Fruit fly (Drosophila melanogaster) Kc167 (cell line): ENCODE measurements around the gene CG12880.

Source experiments
- Myc ChIP-seq: fragments of >200 bp; optimal IDR thresholded peaks from 2 replicates; lab custom pipeline; 2017; ENCODE audit warnings: missing external identifiers
- Sin3A ChIP-seq: fragments of >200 bp; optimal IDR thresholded peaks from 2 replicates; lab custom pipeline; 2018; ENCODE audit warnings: missing external identifiers
- h ChIP-seq: fragments of >200 bp; optimal IDR thresholded peaks from 3 replicates; lab custom pipeline; 2018; ENCODE audit warnings: missing external identifiers
- insv ChIP-seq: fragments of >200 bp; optimal IDR thresholded peaks from 3 replicates; lab custom pipeline; 2018; ENCODE audit warnings: missing external identifiers
- psq ChIP-seq: fragments of >200 bp; optimal IDR thresholded peaks from 2 replicates; lab custom pipeline; 2017; ENCODE audit warnings: missing external identifiers
- ttk ChIP-seq: sonication (Bioruptor generic); optimal IDR thresholded peaks from 2 replicates; lab custom pipeline; 2017; ENCODE audit warnings: missing external identifiers

Gene CG12880

DNA sequence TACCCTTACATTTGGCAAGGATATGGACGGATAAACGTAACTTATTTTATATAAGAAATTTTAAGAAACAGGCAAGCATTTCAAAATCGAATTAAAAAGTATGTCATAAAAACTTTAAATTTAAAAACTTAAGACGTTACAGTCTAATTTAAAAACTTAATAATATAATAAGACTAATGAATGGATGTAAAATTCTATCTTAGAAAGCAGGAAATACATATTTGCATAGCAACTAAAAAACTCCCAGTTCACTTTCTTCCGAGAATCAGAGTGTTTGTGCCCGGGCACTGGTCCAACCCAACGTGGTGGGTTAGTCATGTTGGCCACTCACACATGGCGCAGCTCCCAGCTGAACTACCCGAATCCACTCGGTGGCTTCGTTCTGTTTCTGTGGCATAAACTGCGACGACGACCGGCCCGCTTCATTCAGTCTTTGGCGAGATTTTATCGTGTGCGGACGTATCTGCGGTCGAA is at the start of gene CG12880:
Gene CG12880, plus strand, starts transcription at position 424 of the 474 bp plus-strand sequence.
- no peak for TF ChIP-seq h
- TF ChIP-seq Myc = no peak
- TF ChIP-seq psq = no peak
- TF ChIP-seq Sin3A (lab: Kevin White, UChicago) = no peak
- TF ChIP-seq ttk (lab: Kevin White, UChicago) = no peak
- TF ChIP-seq insv (lab: Kevin White, UChicago) = no peak

DNA sequence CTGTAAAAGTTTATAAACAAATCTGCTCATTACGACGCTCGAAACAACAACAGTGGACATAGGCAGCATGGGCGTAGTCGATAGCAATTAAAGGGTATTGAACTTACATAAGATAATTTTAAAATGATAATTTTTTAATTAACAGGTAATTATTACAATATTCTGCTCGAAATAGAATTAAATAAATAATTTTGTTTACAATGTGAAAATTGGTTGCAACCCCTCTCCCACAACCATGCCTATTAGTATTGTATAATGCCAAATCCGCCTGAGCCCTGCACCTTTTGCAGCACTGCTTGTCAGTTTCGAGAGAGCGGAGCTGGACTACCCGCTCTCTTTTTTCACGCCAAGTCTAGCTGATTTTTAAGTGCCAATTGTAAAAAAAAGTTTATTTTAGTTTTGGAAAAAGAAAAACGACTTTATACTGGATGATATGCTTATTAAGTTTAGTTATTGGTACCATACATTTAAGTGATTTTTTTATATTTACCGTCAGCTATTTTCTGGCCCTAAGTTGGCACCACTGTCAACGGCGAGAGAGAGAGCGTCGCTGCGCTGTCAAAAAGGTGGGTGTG is 49.7 kb upstream of the CG12880 start, which contains the start of the genes CG5611 and Mtl:
Gene CG5611, minus strand, starts transcription at position 51 of the 575 bp plus-strand sequence.
Gene Mtl, plus strand, starts transcription at position 403 of the 575 bp plus-strand sequence.
- TF ChIP-seq ttk (lab: Kevin White, UChicago) (no peak), Myc (no peak), h (no peak)

DNA sequence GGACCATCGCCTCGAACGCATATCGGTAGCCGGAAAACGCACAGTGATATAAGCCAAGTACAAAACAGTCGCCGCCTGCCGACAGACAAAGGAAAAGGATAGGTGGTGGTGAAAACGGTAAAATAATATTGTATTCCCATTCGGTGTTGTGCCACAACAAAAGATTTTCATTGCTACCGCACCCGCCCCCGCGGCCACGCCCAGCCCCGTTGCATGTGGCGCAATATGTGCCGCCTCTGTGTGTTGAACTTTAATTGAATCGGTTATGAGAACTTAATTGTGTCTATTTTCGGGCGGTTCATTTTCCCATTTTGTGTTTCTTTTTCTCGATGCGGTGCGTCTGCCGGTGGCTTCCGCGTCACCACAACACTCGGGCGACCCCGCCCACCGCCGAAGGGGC is 49.0 kb upstream of the CG12880 start:
- TF ChIP-seq insv (lab: Kevin White, UChicago) = no peak
- no peak for TF ChIP-seq Myc
- TF ChIP-seq ttk (lab: Kevin White, UChicago) = no peak
- no peak for TF ChIP-seq Sin3A (lab: Kevin White, UChicago)
- TF ChIP-seq psq = no peak
- TF ChIP-seq h = no peak

DNA sequence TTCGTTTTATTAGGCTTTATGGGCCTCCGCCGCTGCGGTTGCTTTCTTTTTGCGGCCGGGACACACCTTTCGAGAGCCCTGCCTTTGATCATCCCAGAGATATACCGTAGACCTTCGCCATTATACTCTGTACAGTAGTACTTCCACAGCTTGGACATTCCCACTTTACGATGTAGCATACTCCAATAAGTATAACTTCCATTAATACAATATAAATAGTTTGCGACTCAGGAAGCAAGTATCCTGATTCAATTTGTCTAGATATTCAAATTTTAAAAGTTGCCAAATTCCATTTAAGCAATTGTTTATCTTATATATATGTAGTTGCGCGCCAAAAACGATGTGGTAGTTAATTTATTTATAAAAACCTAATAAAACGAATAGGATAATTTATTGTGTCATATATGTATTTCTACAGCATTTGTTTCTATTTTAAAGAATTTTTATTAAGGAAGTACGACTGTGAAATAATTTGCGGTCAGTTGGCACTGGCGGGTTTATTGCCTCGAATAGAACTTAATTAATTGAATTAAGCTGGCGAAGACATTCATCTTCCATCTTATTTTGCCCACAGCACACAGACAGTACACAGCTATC is 48.4 kb upstream of the CG12880 start:
- TF ChIP-seq ttk (lab: Kevin White, UChicago) = no peak
- no peak for TF ChIP-seq Myc
- no peak for TF ChIP-seq Sin3A (lab: Kevin White, UChicago)
- no peak for TF ChIP-seq insv (lab: Kevin White, UChicago)
- TF ChIP-seq psq = no peak
- no peak for TF ChIP-seq h

DNA sequence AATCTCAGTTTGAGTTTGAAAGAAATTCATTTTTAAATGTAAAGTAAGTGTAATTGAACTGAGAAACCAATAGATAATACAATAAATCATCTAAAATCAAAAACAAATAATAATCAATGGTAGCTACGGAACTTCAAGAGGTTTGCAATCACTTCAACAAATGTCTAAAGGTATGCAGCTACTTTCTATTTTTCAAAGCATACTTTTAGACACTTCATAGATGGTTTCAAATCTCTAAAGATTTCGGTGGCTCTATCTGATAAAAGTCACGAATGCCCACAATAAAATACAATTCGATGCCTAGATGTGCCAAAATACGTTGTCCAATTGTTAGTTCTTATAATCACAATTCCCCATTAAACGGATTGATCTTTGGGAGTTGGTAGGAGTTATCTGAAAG is 42.7 kb upstream of the CG12880 start:
- TF ChIP-seq Sin3A (lab: Kevin White, UChicago) = no peak
- TF ChIP-seq psq = no peak
- no peak for TF ChIP-seq Myc
- no peak for TF ChIP-seq insv (lab: Kevin White, UChicago)
- no peak for TF ChIP-seq h
- TF ChIP-seq ttk (lab: Kevin White, UChicago) = no peak

DNA sequence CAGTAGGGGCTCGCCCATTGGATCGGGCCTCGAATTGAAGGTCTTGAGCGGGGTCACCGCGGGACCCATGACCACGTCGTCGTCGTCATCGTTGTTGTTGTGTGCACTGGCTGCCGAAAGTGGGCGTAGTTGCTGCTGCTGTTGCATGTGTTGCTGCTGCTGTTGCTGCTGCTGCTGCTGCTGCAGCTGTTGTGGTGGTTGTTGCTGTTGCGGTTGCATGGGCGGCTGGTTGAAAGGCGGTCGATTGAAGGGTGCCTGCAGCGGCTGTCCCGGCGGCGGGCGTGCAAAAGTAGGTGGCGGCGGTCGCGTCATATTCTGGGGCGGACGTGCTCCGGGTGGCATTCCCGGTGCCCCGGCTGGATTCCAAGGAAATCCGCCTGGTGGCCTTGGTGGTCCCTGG is 37.9 kb upstream of the CG12880 start:
- TF ChIP-seq Sin3A (lab: Kevin White, UChicago) = no peak
- TF ChIP-seq h = no peak
- no peak for TF ChIP-seq psq
- no peak for TF ChIP-seq Myc
- TF ChIP-seq ttk (lab: Kevin White, UChicago) = no peak
- no peak for TF ChIP-seq insv (lab: Kevin White, UChicago)

DNA sequence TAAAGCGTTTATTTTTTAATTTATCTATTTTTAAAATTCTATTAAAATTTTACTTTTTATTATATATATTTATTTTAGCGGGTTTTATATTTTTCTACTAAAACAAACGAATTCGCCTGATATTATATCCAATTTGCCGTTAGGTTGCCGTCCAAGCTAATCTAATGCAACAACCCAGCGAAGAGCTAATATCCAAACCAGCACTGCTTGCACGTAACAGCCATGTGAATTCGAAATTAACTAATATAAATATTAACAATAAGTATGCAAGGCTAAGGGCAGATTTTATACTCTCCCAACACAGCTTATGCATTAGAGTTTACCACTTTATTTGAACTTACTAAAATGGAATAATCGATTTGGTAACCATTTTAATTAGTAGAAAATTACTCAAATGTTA is 34.1 kb upstream of the CG12880 start:
- TF ChIP-seq ttk (lab: Kevin White, UChicago) (no peak), h (no peak), psq (no peak), insv (lab: Kevin White, UChicago) (no peak), Myc (no peak), Sin3A (lab: Kevin White, UChicago) (no peak)

DNA sequence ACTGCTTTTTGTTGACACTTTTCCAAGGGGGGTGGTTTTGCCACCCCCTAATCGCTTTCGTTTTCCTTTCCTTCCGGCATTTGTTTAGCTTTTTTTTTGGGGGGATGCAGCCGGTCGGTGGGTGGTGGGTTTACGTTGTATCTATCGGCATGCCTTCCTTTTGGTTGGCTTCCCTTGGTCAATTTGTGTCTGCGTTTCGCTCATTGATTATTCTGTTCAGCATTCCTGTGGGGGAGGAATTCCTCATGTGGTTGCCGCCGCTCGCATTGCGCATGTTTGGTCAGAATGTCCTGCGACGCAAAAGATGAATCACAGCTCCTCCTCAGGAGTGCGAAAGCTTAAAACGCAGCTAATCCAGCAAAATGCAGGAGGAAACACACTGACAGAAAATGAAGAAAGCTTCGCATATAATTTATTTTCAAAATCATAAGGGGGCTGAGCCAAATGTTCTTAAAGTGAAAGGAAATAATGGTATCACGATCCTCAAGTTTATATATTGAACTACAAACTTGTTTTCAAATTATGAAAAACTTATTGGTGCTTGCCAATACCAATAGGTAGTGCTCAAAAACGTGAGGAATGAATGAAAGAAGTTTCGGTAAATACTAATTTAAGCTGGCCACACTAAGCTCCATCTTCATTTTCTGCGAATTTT is 33.5 kb upstream of the CG12880 start, which contains the start of gene RpS10a:
Gene RpS10a, plus strand, starts transcription at position 605 of the 655 bp plus-strand sequence.
- TF ChIP-seq Sin3A (lab: Kevin White, UChicago) (no peak), Myc (no peak), ttk (lab: Kevin White, UChicago) (no peak), insv (lab: Kevin White, UChicago) (no peak), psq (no peak), h (no peak)

DNA sequence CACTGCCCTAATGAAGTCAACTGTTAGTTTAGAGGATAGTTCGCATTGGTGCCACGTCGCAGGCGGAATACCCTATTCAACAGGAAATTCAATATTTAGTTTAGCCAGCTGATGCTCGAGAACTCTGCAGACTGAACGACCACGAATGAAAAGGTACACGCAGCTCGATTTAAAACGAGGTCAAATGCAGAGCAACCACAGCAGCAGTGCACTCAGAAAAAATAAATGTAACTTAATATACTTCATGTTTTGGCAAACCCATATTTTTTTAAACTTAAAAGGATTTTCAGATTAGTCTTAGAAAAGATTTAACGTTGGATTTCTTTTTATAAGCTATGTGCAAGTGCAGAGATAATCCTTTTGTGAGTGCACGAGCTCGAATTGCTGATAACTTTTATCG is 30.7 kb upstream of the CG12880 start:
- no peak for TF ChIP-seq h
- no peak for TF ChIP-seq psq
- TF ChIP-seq ttk (lab: Kevin White, UChicago) = no peak

DNA sequence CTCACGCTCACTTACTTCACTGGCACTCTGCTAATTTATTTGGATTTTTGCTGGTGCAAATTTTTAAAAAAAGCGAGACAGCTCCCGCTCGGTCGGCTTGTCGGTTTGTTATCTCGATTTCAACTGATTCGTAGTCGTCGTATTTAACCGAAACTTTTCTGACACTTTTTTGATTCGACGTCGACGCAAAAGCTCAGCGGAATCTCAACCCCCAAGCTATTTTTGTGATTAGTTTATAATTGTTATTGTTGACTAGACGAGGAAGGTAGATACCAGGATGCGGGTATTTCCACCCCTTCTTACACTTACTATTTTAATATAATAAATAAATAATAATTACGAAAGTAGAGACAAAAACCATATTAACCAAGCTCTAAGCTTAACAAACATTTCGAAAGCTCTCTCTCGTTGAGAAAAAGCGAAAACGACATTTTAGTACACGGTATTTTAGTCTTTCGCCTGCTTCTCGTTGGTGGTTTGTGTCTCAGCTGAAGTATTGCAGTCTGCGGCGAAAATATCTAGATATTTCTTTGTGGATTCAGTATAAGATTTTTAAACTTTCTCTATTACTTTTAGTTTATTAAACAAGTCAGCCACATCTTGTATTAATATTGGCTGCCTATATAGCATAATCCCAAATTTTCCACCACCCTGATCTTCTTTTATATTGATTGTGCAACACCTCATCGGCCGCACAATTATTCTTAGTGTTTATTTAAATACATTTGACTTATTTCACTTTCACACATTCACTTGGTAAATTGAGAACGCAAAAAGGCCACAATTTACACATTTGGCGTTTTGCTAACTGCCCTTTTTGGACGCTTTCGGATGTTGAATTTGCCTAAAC is 28.9 kb upstream of the CG12880 start, which contains the start of gene tau:
Gene tau, minus strand, starts transcription at position 311 of the 850 bp plus-strand sequence.
- no peak for TF ChIP-seq psq
- TF ChIP-seq Sin3A (lab: Kevin White, UChicago) = no peak
- no peak for TF ChIP-seq insv (lab: Kevin White, UChicago)
- no peak for TF ChIP-seq ttk (lab: Kevin White, UChicago)
- TF ChIP-seq Myc = no peak
- TF ChIP-seq h = no peak

DNA sequence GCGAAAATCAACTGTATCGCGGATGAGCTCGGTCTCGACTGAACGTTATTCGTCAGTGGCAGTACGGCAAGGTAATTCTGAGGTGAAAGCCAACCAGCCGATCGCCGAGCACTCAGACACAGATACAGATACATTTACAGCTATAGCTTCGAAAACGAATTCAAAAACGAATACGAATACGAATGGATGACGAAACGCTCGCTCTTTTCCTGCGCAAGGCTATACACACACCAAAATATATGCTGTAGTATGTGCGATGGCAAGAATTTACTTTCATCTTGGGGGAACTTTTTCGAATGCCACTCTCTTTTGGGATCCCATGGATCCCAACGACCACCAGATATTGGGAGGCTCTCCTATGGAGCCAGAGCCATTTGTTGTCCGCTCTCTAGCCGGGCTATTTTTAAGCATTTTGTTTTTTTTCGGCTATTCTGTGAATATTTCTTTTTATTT is 25.6 kb upstream of the CG12880 start, which contains the start of gene Mlc1:
Gene Mlc1, minus strand, starts transcription at position 51 of the 453 bp plus-strand sequence.
- TF ChIP-seq psq = no peak
- TF ChIP-seq insv (lab: Kevin White, UChicago) = no peak
- TF ChIP-seq ttk (lab: Kevin White, UChicago) = no peak
- TF ChIP-seq Sin3A (lab: Kevin White, UChicago) = no peak
- TF ChIP-seq h = no peak
- no peak for TF ChIP-seq Myc

DNA sequence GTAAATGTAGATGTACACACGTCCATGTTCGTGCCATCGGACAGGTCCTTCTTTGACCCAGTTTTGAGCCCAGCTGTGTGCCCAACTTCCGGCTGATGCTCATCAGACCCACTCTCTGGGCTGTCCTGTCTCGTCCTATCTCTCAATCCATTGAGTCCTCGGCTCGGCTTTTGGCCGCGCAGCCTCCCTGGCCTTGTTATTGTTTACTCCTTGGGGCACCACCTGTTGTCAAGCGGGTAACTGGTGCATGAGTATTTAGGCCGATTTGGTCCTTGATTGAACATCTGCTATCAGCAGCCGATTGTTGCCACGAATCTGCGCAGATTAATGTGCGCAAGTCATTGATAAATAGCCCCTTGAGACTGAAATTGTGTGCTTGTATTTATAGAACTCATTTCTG is 24.4 kb upstream of the CG12880 start:
- TF ChIP-seq psq (no peak), Myc (no peak), Sin3A (lab: Kevin White, UChicago) (no peak), h (no peak)
